Worm (Caenorhabditis elegans) whole organism, young adult: Measurements from ENCODE around the gene Y45F10C.4.
A peak's percentile ranks its signal among the peaks of the same experiment; 100 is the strongest.

Experiments used
- B0035.1 ChIP-seq: sonication (generic microtip); optimal IDR thresholded peaks from 2 replicates; lab custom pipeline; 2016; ENCODE audit warnings: missing genetic modification characterization, mild to moderate bottlenecking, missing compliant biosample characterization, missing genotype, missing genetic modification reagents
- F10E7.11 ChIP-seq: sonication (generic microtip); optimal IDR thresholded peaks from 2 replicates; lab custom pipeline; 2017; ENCODE audit warnings: mild to moderate bottlenecking, missing genetic modification characterization, moderate library complexity, missing compliant biosample characterization
- F22D6.2 ChIP-seq: sonication (generic microtip); optimal IDR thresholded peaks from 2 replicates; lab custom pipeline; 2016; ENCODE audit warnings: mild to moderate bottlenecking, missing genetic modification characterization, missing compliant biosample characterization
- F23B12.7 ChIP-seq: sonication (generic microtip); optimal IDR thresholded peaks from 2 replicates; lab custom pipeline; 2017; ENCODE audit warnings: missing genetic modification characterization, mild to moderate bottlenecking, missing compliant biosample characterization, antibody characterized with exemption, moderate library complexity; ENCODE audit not compliant: insufficient read depth
- K12H6.12 ChIP-seq: fragments of 200-800 bp; sonication (Bioruptor generic); optimal IDR thresholded peaks from 2 replicates; lab custom pipeline; 2018; ENCODE audit warnings: mild to moderate bottlenecking, missing genetic modification characterization, missing compliant biosample characterization
- Y95B8A.8 ChIP-seq: fragments of 200-800 bp; sonication (Bioruptor generic); IDR thresholded peaks from 2 replicates; pipeline ENCODE4 v1.3.6; 2022; ENCODE audit warnings: missing genetic modification reagents, missing genetic modification characterization, missing compliant biosample characterization
- ZK185.1 ChIP-seq: sonication (generic microtip); optimal IDR thresholded peaks from 2 replicates; lab custom pipeline; 2016; ENCODE audit warnings: mild to moderate bottlenecking, missing genetic modification characterization, missing compliant biosample characterization; ENCODE audit not compliant: poor library complexity, severe bottlenecking
- akir-1 ChIP-seq: fragments of 200-800 bp; sonication (Bioruptor generic); optimal IDR thresholded peaks from 2 replicates; lab custom pipeline; 2018; ENCODE audit warnings: mild to moderate bottlenecking, missing genetic modification characterization, moderate library complexity, missing compliant biosample characterization
- attf-6 ChIP-seq: fragments of 200-800 bp; sonication (Bioruptor generic); IDR thresholded peaks from 2 replicates; pipeline ENCODE4 v1.3.6; 2022; ENCODE audit warnings: missing genetic modification reagents, missing genetic modification characterization, missing compliant biosample characterization
- bed-2 ChIP-seq: fragments of 200-800 bp; sonication (Bioruptor generic); IDR thresholded peaks from 2 replicates; pipeline ENCODE4 v1.3.6; 2022; ENCODE audit warnings: missing genetic modification reagents, missing genetic modification characterization, missing compliant biosample characterization
- ceh-91 ChIP-seq: fragments of 200-800 bp; sonication (Bioruptor generic); IDR thresholded peaks from 2 replicates; pipeline ENCODE4 v1.3.6; 2022; ENCODE audit warnings: missing genetic modification reagents, missing genetic modification characterization, missing compliant biosample characterization
- egl-18 ChIP-seq: fragments of 200-800 bp; sonication (Bioruptor generic); IDR thresholded peaks from 2 replicates; pipeline ENCODE4 v1.3.6; 2022; ENCODE audit warnings: missing genetic modification reagents, missing genetic modification characterization, missing compliant biosample characterization
- hlh-12 ChIP-seq: sonication (generic microtip); optimal IDR thresholded peaks from 2 replicates; lab custom pipeline; 2016; ENCODE audit warnings: missing genetic modification characterization, missing compliant biosample characterization
- hmg-1.2 ChIP-seq: fragments of 200-800 bp; sonication (Bioruptor generic); IDR thresholded peaks from 2 replicates; pipeline ENCODE4 v1.3.6; 2022; ENCODE audit warnings: missing genetic modification reagents, missing genetic modification characterization, missing compliant biosample characterization
- lag-1 ChIP-seq: fragments of 200-800 bp; sonication (Bioruptor generic); IDR thresholded peaks from 2 replicates; pipeline ENCODE4 v1.3.6; 2022; ENCODE audit warnings: missing genetic modification reagents, missing genetic modification characterization, missing compliant biosample characterization
- lin-26 ChIP-seq: fragments of 200-800 bp; sonication (Bioruptor generic); IDR thresholded peaks from 2 replicates; pipeline ENCODE4 v1.3.6; 2022; ENCODE audit warnings: missing genetic modification reagents, missing genetic modification characterization, missing compliant biosample characterization
- lsy-27 ChIP-seq: sonication (generic microtip); optimal IDR thresholded peaks from 2 replicates; lab custom pipeline; 2017; ENCODE audit warnings: missing genetic modification characterization, mild to moderate bottlenecking, missing compliant biosample characterization, antibody characterized with exemption, missing genotype, borderline replicate concordance; ENCODE audit not compliant: insufficient read depth
- madf-10 ChIP-seq: sonication (generic microtip); optimal IDR thresholded peaks from 2 replicates; lab custom pipeline; 2016; ENCODE audit warnings: mild to moderate bottlenecking, missing genetic modification characterization, missing compliant biosample characterization
- madf-6 ChIP-seq: fragments of 200-800 bp; sonication (Bioruptor generic); IDR thresholded peaks from 2 replicates; pipeline ENCODE4 v1.3.6; 2022; ENCODE audit warnings: missing genetic modification reagents, missing genetic modification characterization, missing compliant biosample characterization
- nfya-1 ChIP-seq: sonication (generic microtip); optimal IDR thresholded peaks from 2 replicates; lab custom pipeline; 2017; ENCODE audit warnings: antibody characterized with exemption, missing compliant biosample characterization, missing genetic modification characterization, borderline replicate concordance; ENCODE audit not compliant: insufficient read depth
- nfya-2 ChIP-seq: fragments of 200-800 bp; sonication (Bioruptor generic); IDR thresholded peaks from 2 replicates; pipeline ENCODE4 v1.3.6; 2022; ENCODE audit warnings: missing genetic modification reagents, missing genetic modification characterization, missing compliant biosample characterization
- nhr-120 ChIP-seq: fragments of 200-800 bp; sonication (Bioruptor generic); IDR thresholded peaks from 2 replicates; pipeline ENCODE4 v1.3.6; 2022; ENCODE audit warnings: missing genetic modification characterization, missing compliant biosample characterization
- nhr-80 ChIP-seq: sonication (generic microtip); optimal IDR thresholded peaks from 2 replicates; lab custom pipeline; 2016; ENCODE audit warnings: missing genetic modification characterization, missing compliant biosample characterization
- snpc-4 ChIP-seq, 5 experiments: fragments of 150-350 bp in 1 of 5; sonication (generic microtip) in 4 of 5; optimal IDR thresholded peaks; 2 replicates each; lab custom pipeline; 2014 to 2018; ENCODE audit warnings: missing genetic modification characterization in 5 of 5, missing biosample characterization in 3 of 5, antibody characterized with exemption in 2 of 5, mild to moderate bottlenecking in 2 of 5, missing compliant biosample characterization in 2 of 5, missing genotype in 2 of 5, moderate library complexity in 2 of 5, missing genetic modification reagents in 1 of 5
- tbx-9 ChIP-seq: sonication (generic microtip); optimal IDR thresholded peaks from 2 replicates; lab custom pipeline; 2016; ENCODE audit warnings: borderline replicate concordance, missing genetic modification characterization, inconsistent platforms, missing compliant biosample characterization
- tlf-1 ChIP-seq: fragments of 200-800 bp; sonication (Bioruptor generic); optimal IDR thresholded peaks from 2 replicates; lab custom pipeline; 2018; ENCODE audit warnings: mild to moderate bottlenecking, missing genetic modification characterization, missing compliant biosample characterization
- unc-62 ChIP-seq: fragments of 150-350 bp; optimal IDR thresholded peaks from 2 replicates; lab custom pipeline; 2014; ENCODE audit warnings: missing biosample characterization, missing genetic modification reagents, missing genetic modification characterization
- zfh-2 ChIP-seq: fragments of 200-800 bp; sonication (Bioruptor generic); conservative IDR thresholded peaks from 2 replicates; pipeline ENCODE4 v1.3.6; 2022; ENCODE audit warnings: missing genetic modification reagents, missing genetic modification characterization, missing compliant biosample characterization
- zim-3 ChIP-seq: sonication (generic microtip); optimal IDR thresholded peaks from 2 replicates; lab custom pipeline; 2017; ENCODE audit warnings: mild to moderate bottlenecking, missing genetic modification characterization, moderate library complexity, missing compliant biosample characterization
- ztf-18 ChIP-seq: sonication (generic microtip); optimal IDR thresholded peaks from 2 replicates; lab custom pipeline; 2016; ENCODE audit warnings: missing genotype, mild to moderate bottlenecking, missing genetic modification characterization, missing compliant biosample characterization
- ztf-25 ChIP-seq: fragments of 200-800 bp; sonication (Bioruptor generic); IDR thresholded peaks from 2 replicates; pipeline ENCODE4 v1.3.6; 2022; ENCODE audit warnings: missing genetic modification reagents, missing genetic modification characterization, missing compliant biosample characterization
- ztf-26 ChIP-seq: sonication (generic microtip); optimal IDR thresholded peaks from 2 replicates; lab custom pipeline; 2017; ENCODE audit warnings: missing genetic modification characterization, missing compliant biosample characterization
- ztf-3 ChIP-seq: fragments of 200-800 bp; sonication (Bioruptor generic); optimal IDR thresholded peaks from 2 replicates; lab custom pipeline; 2018; ENCODE audit warnings: mild to moderate bottlenecking, missing genetic modification characterization, missing compliant biosample characterization

Y45F10C.4 gene

DNA sequence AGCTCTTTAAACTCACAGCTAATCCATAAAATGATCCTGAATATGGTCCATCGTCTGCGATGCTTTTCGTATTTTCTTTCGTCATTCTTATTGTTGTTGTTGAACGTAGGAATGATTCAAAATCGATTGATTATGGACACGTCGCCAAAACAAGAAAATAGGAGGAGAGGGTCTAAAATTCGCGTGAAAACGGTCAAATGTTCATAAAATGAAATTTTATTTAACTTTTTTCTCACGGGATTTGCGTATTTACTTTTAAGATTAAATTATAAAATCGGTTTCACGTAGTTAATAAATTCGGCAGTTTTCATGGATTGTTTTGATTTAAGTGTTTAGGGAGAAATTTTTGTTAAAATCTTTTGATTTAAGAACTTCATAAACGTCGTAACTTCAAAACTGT lies 14.9 kb downstream of the Y45F10C.4 start, which contains the start of gene C08F11.10:
Gene C08F11.10 (minus strand): TSS at position 101 of the 400 bp plus-strand sequence.
- TF ChIP-seq egl-18 (GFP tag; lab: Robert Waterston, UW) (no peak), lag-1 (GFP tag; lab: Robert Waterston, UW) (no peak), B0035.1 (tag; lab: Kevin White, UChicago) (no peak)

- TF ChIP-seq zfh-2, result no peak
- no peak for TF ChIP-seq tbx-9 (tag; lab: Kevin White, UChicago)
- TF ChIP-seq ZK185.1, result no peak
- TF ChIP-seq ztf-18 (tag; lab: Kevin White, UChicago), result no peak
- TF ChIP-seq F23B12.7 (tag; lab: Kevin White, UChicago), result no peak
Measured at ce11 chrIV:13647558-13647957, 16.4 kb downstream of the Y45F10C.4 start, which contains the start of gene ule-4. ule-4 (minus strand) TSS chrIV:13647658.

DNA sequence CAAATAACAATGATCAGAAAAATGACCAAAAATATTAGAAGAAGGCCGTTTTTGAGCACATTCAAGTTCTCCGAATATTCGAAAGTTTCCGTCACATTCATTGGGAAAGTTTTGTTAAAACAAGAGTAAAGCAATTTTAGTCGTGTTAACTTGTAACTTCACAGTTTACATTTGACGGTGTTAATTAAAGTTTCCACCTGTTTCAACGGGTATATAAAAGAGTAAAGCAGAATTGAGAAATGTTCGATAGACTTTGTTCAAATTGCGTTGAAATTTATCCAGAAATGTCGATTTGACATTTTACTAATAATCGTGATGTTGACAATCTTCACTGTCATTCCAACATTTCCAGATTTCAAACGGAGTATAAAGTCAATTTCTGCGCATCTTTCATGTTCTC lies 18.2 kb downstream of the Y45F10C.4 start, which contains the start of gene srz-29:
Gene srz-29 (minus strand): TSS at position 101 of the 400 bp plus-strand sequence.
- TF ChIP-seq Y95B8A.8 (GFP tag; lab: Robert Waterston, UW) (no peak), ztf-3 (no peak), lin-26 (GFP tag; lab: Robert Waterston, UW) (no peak), K12H6.12 (tag; lab: Kevin White, UChicago) (no peak), nfya-2 (GFP tag; lab: Robert Waterston, UW) (no peak), ceh-91 (GFP tag; lab: Robert Waterston, UW) (no peak), nfya-1 (tag; lab: Kevin White, UChicago) (no peak), ztf-26 (tag; lab: Kevin White, UChicago) (no peak), akir-1 (GFP tag; lab: Kevin White, UChicago) (no peak), nhr-120 (GFP tag; lab: Robert Waterston, UW) (no peak), zim-3 (no peak), bed-2 (GFP tag; lab: Robert Waterston, UW) (no peak), F10E7.11 (tag; lab: Kevin White, UChicago) (no peak), egl-18 (GFP tag; lab: Robert Waterston, UW) (no peak), snpc-4 (GFP tag; optimal IDR thresholded peaks at IDR 0.05; lab: Kevin White, UChicago) (no peak), snpc-4 (tag; optimal IDR thresholded peaks at IDR 0.05; lab: Kevin White, UChicago) (no peak), unc-62 (no peak), lsy-27 (tag; lab: Kevin White, UChicago) (no peak)

ce11 chrIV:13639027-13639426 lies 25.0 kb downstream of the Y45F10C.4 start, which contains the start of gene ugt-22:
ugt-22 (plus strand) TSS chrIV:13639260.
- no peak for TF ChIP-seq lin-26 (GFP tag; lab: Robert Waterston, UW)
- TF ChIP-seq madf-10 (tag; lab: Kevin White, UChicago), result no peak
- peak; percentile 50 for TF ChIP-seq nhr-80
- no peak for TF ChIP-seq attf-6 (GFP tag; lab: Robert Waterston, UW)
- TF ChIP-seq, all 124 proteins: peak for 1

DNA sequence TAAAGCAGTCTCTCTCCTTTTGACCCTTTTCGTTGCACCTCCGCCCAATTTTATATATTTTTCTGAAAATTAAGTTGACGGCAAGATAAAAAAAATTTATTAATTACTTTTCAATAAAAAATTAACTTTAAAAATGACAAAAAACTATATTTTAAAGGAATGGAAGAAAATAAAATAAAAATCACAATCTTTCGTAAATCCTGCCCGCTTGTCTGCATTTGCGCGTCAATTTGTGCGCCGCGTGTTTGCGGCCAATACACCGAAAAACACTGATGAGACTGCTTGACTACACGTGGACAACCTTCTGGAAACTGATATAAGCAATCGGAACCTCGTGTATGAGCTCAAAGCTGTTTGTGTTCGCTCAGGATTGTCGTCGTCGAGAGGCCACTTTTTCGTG lies 27.0 kb downstream of the Y45F10C.4 start, which contains the start of gene C08F11.7:
Gene C08F11.7 (plus strand): TSS at position 301 of the 400 bp plus-strand sequence.
- no peak for TF ChIP-seq tlf-1 (GFP tag; lab: Kevin White, UChicago)
- TF ChIP-seq hmg-1.2, result no peak
- no peak for TF ChIP-seq F22D6.2 (tag; lab: Kevin White, UChicago)
- TF ChIP-seq madf-6, result no peak
- no peak for TF ChIP-seq snpc-4 (GFP tag; optimal IDR thresholded peaks at IDR 0.05; lab: Kevin White, UChicago)
- TF ChIP-seq snpc-4 (tag; optimal IDR thresholded peaks at IDR 0.05; lab: Kevin White, UChicago), result peak in 1 of 4 experiments; percentile 68
- TF ChIP-seq lin-26 (GFP tag; lab: Robert Waterston, UW), result no peak
- no peak for TF ChIP-seq ztf-25 (GFP tag; lab: Robert Waterston, UW)
- TF ChIP-seq hlh-12 (tag; lab: Kevin White, UChicago), result no peak
- TF ChIP-seq, all 124 proteins: peak for 1
